Fruit fly (Drosophila melanogaster): ENCODE measurements around the gene Vps60.
A peak's percentile ranks its signal among the peaks of the same experiment; 100 is the strongest.

The Vps60 gene

DNA sequence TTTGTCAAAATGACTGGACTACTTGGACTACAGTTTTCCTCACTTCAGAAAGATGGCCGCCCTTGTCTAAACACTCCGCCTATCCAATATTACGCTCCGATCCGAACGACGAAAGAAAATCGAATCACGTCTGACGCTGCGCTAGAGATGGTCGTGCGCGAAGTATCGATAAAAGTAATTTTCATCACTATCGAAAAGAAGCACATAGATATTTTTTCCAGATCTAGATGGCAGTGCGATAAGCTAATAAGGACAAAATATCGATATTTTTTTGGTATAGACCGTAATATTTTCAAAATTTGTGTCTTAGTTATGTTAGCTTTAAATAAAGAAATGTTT lies 23.4 kb upstream of the Vps60 start, which contains the start of gene Pep (continued):
- TF ChIP-seq TFAM (GFP tag; optimal IDR thresholded peaks at IDR 0.05) (no peak), zen (tag; optimal IDR thresholded peaks at IDR 0.05) (peak; percentile 69), CG12391 (tag; optimal IDR thresholded peaks at IDR 0.05) (peak; percentile 52), klu (GFP tag; IDR thresholded peaks at IDR 0.05) (no peak), nom (GFP tag; optimal IDR thresholded peaks at IDR 0.05) (peak; percentile 57), inv (GFP tag; IDR thresholded peaks at IDR 0.05; ENCODE audit: partially characterized antibody) (peak; percentile 99), E2f1 (GFP tag; IDR thresholded peaks at IDR 0.05) (no peak), Drgx (GFP tag; IDR thresholded peaks at IDR 0.05) (no peak), Fer3 (tag; optimal IDR thresholded peaks at IDR 0.05) (peak; percentile 30), dan (GFP tag; IDR thresholded peaks at IDR 0.05) (no peak), dpn (GFP tag; optimal IDR thresholded peaks at IDR 0.05) (peak; percentile 16 to 46), CG14710 (tag; optimal IDR thresholded peaks at IDR 0.05) (peak; percentile 73), kni (GFP tag; optimal IDR thresholded peaks at IDR 0.05) (no peak), CG17361 (GFP tag; IDR thresholded peaks at IDR 0.05) (peak; percentile 53; the same call in 2 of the 3 replicates), Sin3A (optimal IDR thresholded peaks at IDR 0.05) (peak; percentile 3), CG7839 (tag; optimal IDR thresholded peaks at IDR 0.05) (no peak), Abd-B (GFP tag; optimal IDR thresholded peaks at IDR 0.05) (no peak), pan (optimal IDR thresholded peaks at IDR 0.05) (no peak), pan (GFP tag; optimal IDR thresholded peaks at IDR 0.05 in 1 of 2, IDR thresholded peaks at IDR 0.05 in 1 of 2) (no peak), Gsc (GFP tag; IDR thresholded peaks at IDR 0.05) (no peak), br (optimal IDR thresholded peaks at IDR 0.05) (no peak), scrt (GFP tag; optimal IDR thresholded peaks at IDR 0.05) (peak; percentile 24), Myb (GFP tag; optimal IDR thresholded peaks at IDR 0.05) (peak; percentile 81), dmrt99B (tag; optimal IDR thresholded peaks at IDR 0.05) (no peak), CrebB (tag; optimal IDR thresholded peaks at IDR 0.05) (peak; percentile 38), CG11560 (tag; IDR thresholded peaks at IDR 0.05) (no peak), CG12942 (GFP tag; optimal IDR thresholded peaks at IDR 0.05) (no peak), tup (GFP tag; optimal IDR thresholded peaks at IDR 0.05) (no peak), wek (GFP tag; optimal IDR thresholded peaks at IDR 0.05) (peak; percentile 71), zf30C (GFP tag; optimal IDR thresholded peaks at IDR 0.05) (peak; percentile 8), Scr (GFP tag; IDR thresholded peaks at IDR 0.05; ENCODE audit: partially characterized antibody) (peak; percentile 98), sna (GFP tag; IDR thresholded peaks at IDR 0.05; ENCODE audit: partially characterized antibody) (peak; percentile 96), Hmx (GFP tag; optimal IDR thresholded peaks at IDR 0.05) (no peak), NC2α (GFP tag; optimal IDR thresholded peaks at IDR 0.05) (peak; percentile 1), CG11456 (GFP tag; IDR thresholded peaks at IDR 0.05) (no peak), CG32772 (GFP tag; IDR thresholded peaks at IDR 0.05) (no peak), CG14965 (GFP tag; optimal IDR thresholded peaks at IDR 0.05; ENCODE audit: borderline replicate concordance) (no peak), CG8388 (GFP tag; optimal IDR thresholded peaks at IDR 0.05) (peak; percentile 1), CG6689 (GFP tag; IDR thresholded peaks at IDR 0.05) (no peak), NK7.1 (GFP tag; optimal IDR thresholded peaks at IDR 0.05) (peak; percentile 23), CG2116 (GFP tag; optimal IDR thresholded peaks at IDR 0.05) (peak; percentile 88), hb (GFP tag; IDR thresholded peaks at IDR 0.05; ENCODE audit: partially characterized antibody) (peak; percentile 97), CG11398 (GFP tag; optimal IDR thresholded peaks at IDR 0.05) (no peak), Kr (GFP tag; optimal IDR thresholded peaks at IDR 0.05) (no peak), nmo (GFP tag; optimal IDR thresholded peaks at IDR 0.05) (peak; percentile 62), CG9932 (GFP tag; IDR thresholded peaks at IDR 0.05) (no peak; the same call in 1 of the 2 replicates), slbo (GFP tag; IDR thresholded peaks at IDR 0.05) (no peak; the same call in 1 of the 2 replicates), CG11504 (tag; optimal IDR thresholded peaks at IDR 0.05) (no peak), dati (GFP tag; IDR thresholded peaks at IDR 0.05) (no peak), amos (GFP tag; IDR thresholded peaks at IDR 0.05; ENCODE audit: partially characterized antibody) (peak; percentile 99), rib (GFP tag; IDR thresholded peaks at IDR 0.05) (0 out of 2 replicates have a peak, but pooled peaks have one; percentile 21), kah (GFP tag; optimal IDR thresholded peaks at IDR 0.05) (no peak)

Measured in whole organism, embryonic.